Worm (Caenorhabditis elegans) whole organism, midembryonic: Measurements from ENCODE around the gene T28C12.1.

Experiments used
- T22C8.4 ChIP-seq: fragments of 200-800 bp; sonication (Bioruptor generic); IDR thresholded peaks from 2 replicates; pipeline ENCODE4 v1.3.6; 2022; ENCODE audit warnings: missing genetic modification characterization, missing compliant biosample characterization
- cog-1 ChIP-seq: sonication (generic microtip); optimal IDR thresholded peaks from 2 replicates; lab custom pipeline; 2016; ENCODE audit warnings: missing genetic modification characterization, missing compliant biosample characterization
- flt-1 ChIP-seq: fragments of 200-800 bp; sonication (Bioruptor generic); IDR thresholded peaks from 2 replicates; pipeline ENCODE4 v1.3.6; 2022; ENCODE audit warnings: missing genetic modification characterization, missing compliant biosample characterization
- klf-2 ChIP-seq: fragments of 200-800 bp; sonication (Bioruptor generic); conservative IDR thresholded peaks from 2 replicates; pipeline ENCODE4 v1.3.6; 2022; ENCODE audit warnings: missing genetic modification reagents, missing genetic modification characterization, missing compliant biosample characterization
- med-1 ChIP-seq: sonication (generic microtip); optimal IDR thresholded peaks from 2 replicates; lab custom pipeline; 2017; ENCODE audit warnings: missing genetic modification characterization, mild to moderate bottlenecking, missing compliant biosample characterization, antibody characterized with exemption, missing genetic modification reagents; ENCODE audit not compliant: insufficient read depth
- ztf-23 ChIP-seq: fragments of 200-800 bp; sonication (Bioruptor generic); IDR thresholded peaks from 2 replicates; pipeline ENCODE4 v1.3.6; 2022; ENCODE audit warnings: missing genetic modification reagents, missing genetic modification characterization, missing compliant biosample characterization
- ztf-29 ChIP-seq: fragments of 200-800 bp; sonication (Bioruptor generic); IDR thresholded peaks from 2 replicates; pipeline ENCODE4 v1.3.6; 2022; ENCODE audit warnings: missing genetic modification reagents, missing genetic modification characterization, missing compliant biosample characterization

- TF ChIP-seq T22C8.4 (GFP tag; lab: Robert Waterston, UW) (no peak), klf-2 (no peak), cog-1 (tag; lab: Kevin White, UChicago) (no peak), med-1 (GFP tag; lab: Kevin White, UChicago) (no peak), flt-1 (GFP tag; lab: Robert Waterston, UW) (no peak), ztf-23 (no peak), ztf-29 (GFP tag; lab: Robert Waterston, UW) (no peak)
Observed at ce11 chrV:6348133-6348532, 16.4 kb downstream of the T28C12.1 start.
